Worm (Caenorhabditis elegans): Measurements from ENCODE around the gene misc-1.

DNA sequence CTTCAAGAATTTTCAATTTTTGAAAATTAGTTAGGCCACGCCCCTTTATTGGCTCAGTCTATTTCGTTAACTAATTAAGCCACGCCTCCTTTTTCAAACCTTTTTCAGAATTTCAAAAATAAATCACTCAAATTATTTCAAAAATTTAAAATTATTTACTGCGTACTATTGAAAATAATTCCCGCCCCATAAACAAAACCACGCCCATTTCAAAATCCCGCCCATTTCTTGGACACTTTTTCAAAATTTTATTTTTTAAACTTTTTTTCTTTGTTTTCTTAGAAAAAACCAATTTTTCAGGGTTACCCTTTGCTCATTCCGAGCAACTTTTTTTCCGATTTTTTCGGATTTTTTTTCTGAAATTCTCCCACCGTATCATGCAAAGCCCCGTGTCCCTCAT lies 22.4 kb upstream of the misc-1 start, which contains the start of gene B0432.14:
- TF ChIP-seq skn-1 (tag; optimal IDR thresholded peaks at IDR 0.05), result no peak
- TF ChIP-seq nhr-11 (tag; optimal IDR thresholded peaks at IDR 0.05), result no peak
- no peak for TF ChIP-seq elt-3 (tag; optimal IDR thresholded peaks at IDR 0.05)
- no peak for TF ChIP-seq fkh-2 (tag; optimal IDR thresholded peaks at IDR 0.05)
- TF ChIP-seq pqm-1 (tag; optimal IDR thresholded peaks at IDR 0.05), result no peak
- TF ChIP-seq ztf-11 (tag; optimal IDR thresholded peaks at IDR 0.05), result no peak
- TF ChIP-seq snpc-4 (tag; optimal IDR thresholded peaks at IDR 0.05), result no peak
- no peak for TF ChIP-seq hmg-11 (tag; optimal IDR thresholded peaks at IDR 0.05)
- no peak for TF ChIP-seq nhr-237 (tag; optimal IDR thresholded peaks at IDR 0.05)
- no peak for TF ChIP-seq nhr-23 (tag; optimal IDR thresholded peaks at IDR 0.05)
- TF ChIP-seq nhr-28 (tag; optimal IDR thresholded peaks at IDR 0.05), result no peak
- TF ChIP-seq unc-62 (GFP tag; optimal IDR thresholded peaks at IDR 0.05), result no peak
- TF ChIP-seq unc-39 (tag; optimal IDR thresholded peaks at IDR 0.05), result no peak
- TF ChIP-seq R02D3.7 (tag; optimal IDR thresholded peaks at IDR 0.05), result no peak

Data from whole organism, L3 larva.